Fruit fly (Drosophila melanogaster) whole organism, wandering third instar larva: ENCODE data around the gene CG42564.

Experiments
- Abd-B ChIP-seq: fragments of >200 bp; optimal IDR thresholded peaks from 2 replicates; lab custom pipeline; 2017; ENCODE audit warnings: missing biosample characterization, missing genetic modification characterization
- CG32264 ChIP-seq: fragments of 200-800 bp; sonication (Bioruptor generic); optimal IDR thresholded peaks from 2 replicates; lab custom pipeline; 2016; ENCODE audit warnings: missing biosample characterization, missing genetic modification characterization
- CG9705 ChIP-seq: fragments of 200-800 bp; sonication (Bioruptor generic); optimal IDR thresholded peaks from 2 replicates; lab custom pipeline; 2018; ENCODE audit warnings: missing biosample characterization, mild to moderate bottlenecking, missing genetic modification characterization
- CrebA ChIP-seq: fragments of 200-800 bp; sonication (Bioruptor generic); optimal IDR thresholded peaks from 2 replicates; lab custom pipeline; 2016; ENCODE audit warnings: missing biosample characterization, mild to moderate bottlenecking, missing genetic modification characterization, borderline replicate concordance
- Dfd ChIP-seq: fragments of >200 bp; optimal IDR thresholded peaks from 2 replicates; lab custom pipeline; 2017; ENCODE audit warnings: missing biosample characterization, missing genetic modification characterization
- Dif ChIP-seq: fragments of 200-275, 200-300 bp; sonication (Bioruptor generic); optimal IDR thresholded peaks from 2 replicates; lab custom pipeline; 2018; ENCODE audit warnings: missing biosample characterization, missing genetic modification characterization; ENCODE audit not compliant: partially characterized antibody
- GATAd ChIP-seq: sonication (Bioruptor generic); optimal IDR thresholded peaks from 2 replicates; lab custom pipeline; 2016; ENCODE audit warnings: missing biosample characterization, missing genetic modification characterization
- HLH106 ChIP-seq: fragments of 200-800 bp; optimal IDR thresholded peaks from 3 replicates; lab custom pipeline; 2019; ENCODE audit warnings: missing biosample characterization, mild to moderate bottlenecking, missing genetic modification characterization, moderate library complexity
- Hnf4 ChIP-seq: fragments of 200-800 bp; sonication (Bioruptor generic); optimal IDR thresholded peaks from 2 replicates; lab custom pipeline; 2016; ENCODE audit warnings: missing biosample characterization, mild to moderate bottlenecking, missing genetic modification characterization
- Hr78 ChIP-seq: fragments of >200 bp; optimal IDR thresholded peaks from 2 replicates; lab custom pipeline; 2017; ENCODE audit warnings: missing biosample characterization, missing genetic modification characterization
- Hr83 ChIP-seq: fragments of 200-300 bp; sonication (Bioruptor generic); optimal IDR thresholded peaks from 2 replicates; lab custom pipeline; 2016; ENCODE audit warnings: missing biosample characterization, mild to moderate bottlenecking, missing genetic modification characterization, moderate library complexity; ENCODE audit not compliant: poor library complexity, severe bottlenecking
- Jra ChIP-seq: sonication (Bioruptor generic); optimal IDR thresholded peaks from 2 replicates; lab custom pipeline; 2016; ENCODE audit warnings: missing biosample characterization, missing genetic modification characterization
- Myc ChIP-seq: fragments of >200 bp; optimal IDR thresholded peaks from 2 replicates; lab custom pipeline; 2017
- N ChIP-seq: fragments of >200 bp; optimal IDR thresholded peaks from 2 replicates; lab custom pipeline; 2018; ENCODE audit warnings: missing biosample characterization, missing external identifiers, missing genetic modification characterization
- OdsH ChIP-seq: fragments of 200-800 bp; sonication (Bioruptor generic); optimal IDR thresholded peaks from 2 replicates; lab custom pipeline; 2016; ENCODE audit warnings: missing biosample characterization, mild to moderate bottlenecking, missing genetic modification characterization
- Rel ChIP-seq, 2 experiments: fragments of 200-800 bp; sonication (Bioruptor generic) in 1 of 2; optimal IDR thresholded peaks; 2 replicates in 1 of 2; 3 replicates in 1 of 2; lab custom pipeline; 2016 to 2019; ENCODE audit warnings: mild to moderate bottlenecking in 2 of 2, missing biosample characterization in 2 of 2, missing genetic modification characterization in 2 of 2, moderate library complexity in 1 of 2
- Sp1 ChIP-seq: fragments of 200-800 bp; sonication (Bioruptor generic); optimal IDR thresholded peaks from 3 replicates; lab custom pipeline; 2019; ENCODE audit warnings: missing biosample characterization, mild to moderate bottlenecking, missing genetic modification characterization, moderate library complexity
- Vsx2 ChIP-seq: fragments of 200-300, 225-300 bp; sonication (Bioruptor generic); optimal IDR thresholded peaks from 2 replicates; lab custom pipeline; 2018; ENCODE audit warnings: missing biosample characterization, missing genetic modification characterization; ENCODE audit not compliant: partially characterized antibody
- br ChIP-seq: fragments of 200-800 bp; sonication (Bioruptor generic); optimal IDR thresholded peaks from 2 replicates; lab custom pipeline; 2016; ENCODE audit warnings: missing biosample characterization, missing genetic modification characterization
- brk ChIP-seq: fragments of 200-800 bp; sonication (Bioruptor generic); optimal IDR thresholded peaks from 2 replicates; lab custom pipeline; 2016; ENCODE audit warnings: missing biosample characterization, mild to moderate bottlenecking, missing genetic modification characterization
- dl ChIP-seq, 2 experiments: fragments of 175-275, 200-275 bp in 1 of 2; fragments of 200-275 bp in 1 of 2; sonication (Bioruptor generic); optimal IDR thresholded peaks; lab custom pipeline; 2018; ENCODE audit warnings: mild to moderate bottlenecking in 2 of 2, missing biosample characterization in 2 of 2, missing genetic modification characterization in 2 of 2, moderate library complexity in 2 of 2; ENCODE audit not compliant: partially characterized antibody in 2 of 2, insufficient read depth in 1 of 2
- dmrt93B ChIP-seq: fragments of 200-800 bp; sonication (Bioruptor generic); optimal IDR thresholded peaks from 2 replicates; lab custom pipeline; 2018; ENCODE audit warnings: missing biosample characterization, mild to moderate bottlenecking, missing genetic modification characterization
- dsf ChIP-seq: sonication (Bioruptor generic); optimal IDR thresholded peaks from 2 replicates; lab custom pipeline; 2016; ENCODE audit warnings: missing biosample characterization, missing genetic modification characterization, borderline replicate concordance
- ey ChIP-seq: fragments of 200-800 bp; sonication (Bioruptor generic); optimal IDR thresholded peaks from 2 replicates; lab custom pipeline; 2016; ENCODE audit warnings: missing biosample characterization, missing genetic modification characterization
- foxo ChIP-seq, 2 experiments: fragments of 200-800 bp; sonication (Bioruptor generic); optimal IDR thresholded peaks; 2 replicates in 1 of 2; 3 replicates in 1 of 2; lab custom pipeline; 2016 to 2017; ENCODE audit warnings: missing biosample characterization in 2 of 2, missing genetic modification characterization in 2 of 2
- fru ChIP-seq: fragments of 200-800 bp; sonication (Bioruptor generic); optimal IDR thresholded peaks from 3 replicates; lab custom pipeline; 2016; ENCODE audit warnings: missing biosample characterization, mild to moderate bottlenecking, missing genetic modification characterization
- h ChIP-seq: fragments of 200-800 bp; sonication (Bioruptor generic); optimal IDR thresholded peaks from 3 replicates; lab custom pipeline; 2016; ENCODE audit warnings: missing biosample characterization, mild to moderate bottlenecking, missing genetic modification characterization
- jim ChIP-seq: fragments of 175-275, 200-325 bp; sonication (Bioruptor generic); optimal IDR thresholded peaks from 2 replicates; lab custom pipeline; 2016; ENCODE audit warnings: missing biosample characterization, mild to moderate bottlenecking, missing genetic modification characterization
- lola ChIP-seq: fragments of >200 bp; optimal IDR thresholded peaks from 2 replicates; lab custom pipeline; 2017; ENCODE audit warnings: missing biosample characterization, missing genetic modification characterization
- pan ChIP-seq: fragments of >200 bp; optimal IDR thresholded peaks from 2 replicates; lab custom pipeline; 2017
- psq ChIP-seq: fragments of 200-800 bp; sonication (Bioruptor generic); optimal IDR thresholded peaks from 3 replicates; lab custom pipeline; 2017; ENCODE audit warnings: missing biosample characterization, mild to moderate bottlenecking, missing genetic modification characterization, moderate library complexity
- rgr ChIP-seq: fragments of 200-800 bp; sonication (Bioruptor generic); optimal IDR thresholded peaks from 3 replicates; lab custom pipeline; 2016; ENCODE audit warnings: missing biosample characterization, mild to moderate bottlenecking, missing genetic modification characterization
- sage ChIP-seq: fragments of 200-800 bp; sonication (Bioruptor generic); optimal IDR thresholded peaks from 2 replicates; lab custom pipeline; 2016; ENCODE audit warnings: missing biosample characterization, mild to moderate bottlenecking, missing genetic modification characterization
- sv ChIP-seq: fragments of 200-800 bp; sonication (Bioruptor generic); optimal IDR thresholded peaks from 3 replicates; lab custom pipeline; 2016; ENCODE audit warnings: missing biosample characterization, missing genetic modification characterization
- tai ChIP-seq: sonication (Bioruptor generic); optimal IDR thresholded peaks from 2 replicates; lab custom pipeline; 2016; ENCODE audit warnings: missing biosample characterization, missing genetic modification characterization
- usp ChIP-seq: fragments of >200 bp; optimal IDR thresholded peaks from 2 replicates; lab custom pipeline; 2017; ENCODE audit warnings: missing biosample characterization, missing genetic modification characterization
- woc ChIP-seq: sonication (Bioruptor generic); optimal IDR thresholded peaks from 2 replicates; lab custom pipeline; 2016; ENCODE audit warnings: missing biosample characterization, mild to moderate bottlenecking, missing genetic modification characterization

Gene CG42564

DNA sequence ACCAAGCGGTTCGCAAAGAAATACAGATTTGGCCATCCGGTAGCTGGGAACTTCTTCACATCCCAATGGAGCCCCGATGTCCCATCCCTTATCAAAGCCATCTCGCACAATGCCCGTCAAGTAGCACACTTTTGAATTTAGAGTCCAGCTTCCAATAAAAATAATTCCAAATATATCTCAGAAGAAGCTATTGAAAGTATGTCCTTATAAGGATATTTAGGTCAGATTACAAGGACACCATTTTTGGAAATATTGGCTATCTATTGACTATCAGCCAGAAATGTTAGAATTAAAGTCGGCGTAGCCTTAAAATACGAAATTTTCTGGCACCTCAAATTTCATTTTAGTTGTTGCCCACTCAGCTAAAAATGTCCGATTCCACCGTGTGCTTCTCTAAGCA, 31.6 kb upstream of the CG42564 start, which contains the start of gene CG10298:
Gene CG10298, plus strand, starts transcription at position 301 of the 400 bp plus-strand sequence.
- TF ChIP-seq Dfd (GFP tag; lab: Kevin White, UChicago) (no peak), sv (no peak), rgr (no peak), ey (GFP tag; lab: Kevin White, UChicago) (no peak), dsf (GFP tag; lab: Kevin White, UChicago) (no peak), Abd-B (GFP tag; lab: Kevin White, UChicago) (no peak), Sp1 (GFP tag; lab: Kevin White, UChicago) (no peak), woc (GFP tag; lab: Kevin White, UChicago) (no peak), br (GFP tag; lab: Kevin White, UChicago) (no peak), Jra (GFP tag; lab: Kevin White, UChicago) (no peak), h (GFP tag; lab: Kevin White, UChicago) (no peak), Dif (GFP tag; lab: Kevin White, UChicago) (no peak), Vsx2 (no peak), dmrt93B (GFP tag; lab: Kevin White, UChicago) (no peak), OdsH (GFP tag; lab: Kevin White, UChicago) (no peak), foxo (GFP tag; optimal IDR thresholded peaks at IDR 0.05; lab: Kevin White, UChicago) (no peak), jim (GFP tag; lab: Kevin White, UChicago) (no peak), brk (GFP tag; lab: Kevin White, UChicago) (no peak), psq (no peak)

DNA sequence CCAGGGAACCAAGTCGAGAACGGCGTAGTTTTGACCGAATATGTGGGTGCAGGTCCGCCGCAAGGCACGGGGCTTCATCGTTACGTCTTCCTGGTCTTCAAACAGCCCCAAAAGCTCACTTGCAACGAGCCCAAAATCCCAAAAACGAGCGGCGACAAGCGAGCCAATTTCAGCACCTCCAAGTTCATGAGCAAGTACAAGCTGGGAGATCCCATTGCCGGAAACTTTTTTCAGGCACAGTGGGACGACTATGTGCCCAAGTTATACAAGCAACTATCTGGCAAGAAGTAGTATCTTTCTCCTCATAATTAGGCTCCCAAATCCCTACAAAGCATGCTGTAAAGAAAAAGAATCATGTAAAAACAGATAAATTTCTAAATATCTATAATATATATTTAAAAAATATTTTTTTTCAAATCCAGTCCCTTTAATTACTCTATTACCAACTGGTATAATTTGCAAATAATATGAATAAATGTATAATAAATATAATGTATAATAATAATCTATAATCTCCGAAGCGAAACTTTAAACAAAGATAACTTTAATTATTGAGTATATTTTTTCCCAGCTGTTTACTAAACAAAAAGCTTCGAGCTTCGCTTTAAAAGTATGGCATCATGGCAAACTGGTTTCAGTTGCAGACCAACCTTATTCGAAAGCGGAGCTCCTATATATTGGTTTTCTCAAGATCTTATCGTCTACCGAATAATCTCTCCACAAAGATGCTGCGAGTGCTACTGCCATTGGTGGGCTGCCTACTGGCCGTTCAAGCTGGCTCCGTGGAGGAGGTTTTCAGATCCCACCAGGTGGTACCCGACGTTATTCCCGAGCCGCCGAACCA, 30.7 kb upstream of the CG42564 start, which contains the start of gene CG17919:
Gene CG17919, plus strand, starts transcription at position 634 of the 844 bp plus-strand sequence.
- TF ChIP-seq dmrt93B (GFP tag; lab: Kevin White, UChicago) (no peak), usp (GFP tag; lab: Kevin White, UChicago) (no peak), CrebA (no peak), Abd-B (GFP tag; lab: Kevin White, UChicago) (no peak), N (no peak), dsf (GFP tag; lab: Kevin White, UChicago) (no peak), pan (lab: Kevin White, UChicago) (no peak), rgr (no peak), brk (GFP tag; lab: Kevin White, UChicago) (no peak), foxo (GFP tag; optimal IDR thresholded peaks at IDR 0.05; lab: Kevin White, UChicago) (no peak), psq (no peak), Rel (GFP tag; optimal IDR thresholded peaks at IDR 0.05; lab: Kevin White, UChicago) (no peak), Rel (tag; optimal IDR thresholded peaks at IDR 0.05; lab: Kevin White, UChicago) (peak; percentile 62), sv (no peak), ey (GFP tag; lab: Kevin White, UChicago) (no peak), woc (GFP tag; lab: Kevin White, UChicago) (no peak), tai (GFP tag; lab: Kevin White, UChicago) (no peak), Hnf4 (no peak), CG32264 (GFP tag; lab: Kevin White, UChicago) (no peak), Myc (no peak), br (GFP tag; lab: Kevin White, UChicago) (no peak), Dif (GFP tag; lab: Kevin White, UChicago) (peak; percentile 16), dl (GFP tag; optimal IDR thresholded peaks at IDR 0.05; lab: Kevin White, UChicago; ENCODE audit: insufficient read depth in 1 of 2, partially characterized antibody in 2 of 2) (no peak), sage (GFP tag; lab: Kevin White, UChicago) (no peak), Jra (GFP tag; lab: Kevin White, UChicago) (no peak), Hr83 (peak; percentile 72), lola (GFP tag; lab: Kevin White, UChicago) (no peak), HLH106 (no peak), Hr78 (GFP tag; lab: Kevin White, UChicago) (no peak), GATAd (GFP tag; lab: Kevin White, UChicago) (no peak), Sp1 (GFP tag; lab: Kevin White, UChicago) (no peak), h (GFP tag; lab: Kevin White, UChicago) (peak; percentile 21), jim (GFP tag; lab: Kevin White, UChicago) (no peak), CG9705 (GFP tag; lab: Kevin White, UChicago) (no peak), fru (GFP tag; lab: Kevin White, UChicago) (peak; percentile 28)
